Fruit fly (Drosophila melanogaster) whole organism, wandering third instar larva: Measurements from ENCODE around the gene CG9109.
A peak's percentile ranks its signal among the peaks of the same experiment; 100 is the strongest.

ENCODE experiments used
- Abd-B ChIP-seq: fragments of >200 bp; optimal IDR thresholded peaks from 2 replicates; lab custom pipeline; 2017; ENCODE audit warnings: missing biosample characterization, missing genetic modification characterization
- CG32264 ChIP-seq: fragments of 200-800 bp; sonication (Bioruptor generic); optimal IDR thresholded peaks from 2 replicates; lab custom pipeline; 2016; ENCODE audit warnings: missing biosample characterization, missing genetic modification characterization
- CG9705 ChIP-seq: fragments of 200-800 bp; sonication (Bioruptor generic); optimal IDR thresholded peaks from 2 replicates; lab custom pipeline; 2018; ENCODE audit warnings: missing biosample characterization, mild to moderate bottlenecking, missing genetic modification characterization
- CrebA ChIP-seq: fragments of 200-800 bp; sonication (Bioruptor generic); optimal IDR thresholded peaks from 2 replicates; lab custom pipeline; 2016; ENCODE audit warnings: missing biosample characterization, mild to moderate bottlenecking, missing genetic modification characterization, borderline replicate concordance
- Dfd ChIP-seq: fragments of >200 bp; optimal IDR thresholded peaks from 2 replicates; lab custom pipeline; 2017; ENCODE audit warnings: missing biosample characterization, missing genetic modification characterization
- Dif ChIP-seq: fragments of 200-275, 200-300 bp; sonication (Bioruptor generic); optimal IDR thresholded peaks from 2 replicates; lab custom pipeline; 2018; ENCODE audit warnings: missing biosample characterization, missing genetic modification characterization; ENCODE audit not compliant: partially characterized antibody
- GATAd ChIP-seq: sonication (Bioruptor generic); optimal IDR thresholded peaks from 2 replicates; lab custom pipeline; 2016; ENCODE audit warnings: missing biosample characterization, missing genetic modification characterization
- HLH106 ChIP-seq: fragments of 200-800 bp; optimal IDR thresholded peaks from 3 replicates; lab custom pipeline; 2019; ENCODE audit warnings: missing biosample characterization, mild to moderate bottlenecking, missing genetic modification characterization, moderate library complexity
- Hnf4 ChIP-seq: fragments of 200-800 bp; sonication (Bioruptor generic); optimal IDR thresholded peaks from 2 replicates; lab custom pipeline; 2016; ENCODE audit warnings: missing biosample characterization, mild to moderate bottlenecking, missing genetic modification characterization
- Hr78 ChIP-seq: fragments of >200 bp; optimal IDR thresholded peaks from 2 replicates; lab custom pipeline; 2017; ENCODE audit warnings: missing biosample characterization, missing genetic modification characterization
- Hr83 ChIP-seq: fragments of 200-300 bp; sonication (Bioruptor generic); optimal IDR thresholded peaks from 2 replicates; lab custom pipeline; 2016; ENCODE audit warnings: missing biosample characterization, mild to moderate bottlenecking, missing genetic modification characterization, moderate library complexity; ENCODE audit not compliant: poor library complexity, severe bottlenecking
- Jra ChIP-seq: sonication (Bioruptor generic); optimal IDR thresholded peaks from 2 replicates; lab custom pipeline; 2016; ENCODE audit warnings: missing biosample characterization, missing genetic modification characterization
- Mio ChIP-seq: sonication (Bioruptor generic); optimal IDR thresholded peaks from 2 replicates; lab custom pipeline; 2016; ENCODE audit warnings: missing biosample characterization, missing genetic modification characterization
- Myc ChIP-seq: fragments of >200 bp; optimal IDR thresholded peaks from 2 replicates; lab custom pipeline; 2017
- OdsH ChIP-seq: fragments of 200-800 bp; sonication (Bioruptor generic); optimal IDR thresholded peaks from 2 replicates; lab custom pipeline; 2016; ENCODE audit warnings: missing biosample characterization, mild to moderate bottlenecking, missing genetic modification characterization
- Rel ChIP-seq, 2 experiments: fragments of 200-800 bp; sonication (Bioruptor generic) in 1 of 2; optimal IDR thresholded peaks; 2 replicates in 1 of 2; 3 replicates in 1 of 2; lab custom pipeline; 2016 to 2019; ENCODE audit warnings: mild to moderate bottlenecking in 2 of 2, missing biosample characterization in 2 of 2, missing genetic modification characterization in 2 of 2, moderate library complexity in 1 of 2
- Sp1 ChIP-seq: fragments of 200-800 bp; sonication (Bioruptor generic); optimal IDR thresholded peaks from 3 replicates; lab custom pipeline; 2019; ENCODE audit warnings: missing biosample characterization, mild to moderate bottlenecking, missing genetic modification characterization, moderate library complexity
- Vsx2 ChIP-seq: fragments of 200-300, 225-300 bp; sonication (Bioruptor generic); optimal IDR thresholded peaks from 2 replicates; lab custom pipeline; 2018; ENCODE audit warnings: missing biosample characterization, missing genetic modification characterization; ENCODE audit not compliant: partially characterized antibody
- br ChIP-seq: fragments of 200-800 bp; sonication (Bioruptor generic); optimal IDR thresholded peaks from 2 replicates; lab custom pipeline; 2016; ENCODE audit warnings: missing biosample characterization, missing genetic modification characterization
- brk ChIP-seq: fragments of 200-800 bp; sonication (Bioruptor generic); optimal IDR thresholded peaks from 2 replicates; lab custom pipeline; 2016; ENCODE audit warnings: missing biosample characterization, mild to moderate bottlenecking, missing genetic modification characterization
- dmrt93B ChIP-seq: fragments of 200-800 bp; sonication (Bioruptor generic); optimal IDR thresholded peaks from 2 replicates; lab custom pipeline; 2018; ENCODE audit warnings: missing biosample characterization, mild to moderate bottlenecking, missing genetic modification characterization
- dsf ChIP-seq: sonication (Bioruptor generic); optimal IDR thresholded peaks from 2 replicates; lab custom pipeline; 2016; ENCODE audit warnings: missing biosample characterization, missing genetic modification characterization, borderline replicate concordance
- ey ChIP-seq: fragments of 200-800 bp; sonication (Bioruptor generic); optimal IDR thresholded peaks from 2 replicates; lab custom pipeline; 2016; ENCODE audit warnings: missing biosample characterization, missing genetic modification characterization
- foxo ChIP-seq, 2 experiments: fragments of 200-800 bp; sonication (Bioruptor generic); optimal IDR thresholded peaks; 2 replicates in 1 of 2; 3 replicates in 1 of 2; lab custom pipeline; 2016 to 2017; ENCODE audit warnings: missing biosample characterization in 2 of 2, missing genetic modification characterization in 2 of 2
- fru ChIP-seq: fragments of 200-800 bp; sonication (Bioruptor generic); optimal IDR thresholded peaks from 3 replicates; lab custom pipeline; 2016; ENCODE audit warnings: missing biosample characterization, mild to moderate bottlenecking, missing genetic modification characterization
- h ChIP-seq: fragments of 200-800 bp; sonication (Bioruptor generic); optimal IDR thresholded peaks from 3 replicates; lab custom pipeline; 2016; ENCODE audit warnings: missing biosample characterization, mild to moderate bottlenecking, missing genetic modification characterization
- jim ChIP-seq: fragments of 175-275, 200-325 bp; sonication (Bioruptor generic); optimal IDR thresholded peaks from 2 replicates; lab custom pipeline; 2016; ENCODE audit warnings: missing biosample characterization, mild to moderate bottlenecking, missing genetic modification characterization
- lola ChIP-seq: fragments of >200 bp; optimal IDR thresholded peaks from 2 replicates; lab custom pipeline; 2017; ENCODE audit warnings: missing biosample characterization, missing genetic modification characterization
- pan ChIP-seq: fragments of >200 bp; optimal IDR thresholded peaks from 2 replicates; lab custom pipeline; 2017
- psq ChIP-seq: fragments of 200-800 bp; sonication (Bioruptor generic); optimal IDR thresholded peaks from 3 replicates; lab custom pipeline; 2017; ENCODE audit warnings: missing biosample characterization, mild to moderate bottlenecking, missing genetic modification characterization, moderate library complexity
- rgr ChIP-seq: fragments of 200-800 bp; sonication (Bioruptor generic); optimal IDR thresholded peaks from 3 replicates; lab custom pipeline; 2016; ENCODE audit warnings: missing biosample characterization, mild to moderate bottlenecking, missing genetic modification characterization
- sage ChIP-seq: fragments of 200-800 bp; sonication (Bioruptor generic); optimal IDR thresholded peaks from 2 replicates; lab custom pipeline; 2016; ENCODE audit warnings: missing biosample characterization, mild to moderate bottlenecking, missing genetic modification characterization
- sv ChIP-seq: fragments of 200-800 bp; sonication (Bioruptor generic); optimal IDR thresholded peaks from 3 replicates; lab custom pipeline; 2016; ENCODE audit warnings: missing biosample characterization, missing genetic modification characterization
- tai ChIP-seq: sonication (Bioruptor generic); optimal IDR thresholded peaks from 2 replicates; lab custom pipeline; 2016; ENCODE audit warnings: missing biosample characterization, missing genetic modification characterization
- usp ChIP-seq: fragments of >200 bp; optimal IDR thresholded peaks from 2 replicates; lab custom pipeline; 2017; ENCODE audit warnings: missing biosample characterization, missing genetic modification characterization
- woc ChIP-seq: sonication (Bioruptor generic); optimal IDR thresholded peaks from 2 replicates; lab custom pipeline; 2016; ENCODE audit warnings: missing biosample characterization, mild to moderate bottlenecking, missing genetic modification characterization

Gene CG9109

DNA sequence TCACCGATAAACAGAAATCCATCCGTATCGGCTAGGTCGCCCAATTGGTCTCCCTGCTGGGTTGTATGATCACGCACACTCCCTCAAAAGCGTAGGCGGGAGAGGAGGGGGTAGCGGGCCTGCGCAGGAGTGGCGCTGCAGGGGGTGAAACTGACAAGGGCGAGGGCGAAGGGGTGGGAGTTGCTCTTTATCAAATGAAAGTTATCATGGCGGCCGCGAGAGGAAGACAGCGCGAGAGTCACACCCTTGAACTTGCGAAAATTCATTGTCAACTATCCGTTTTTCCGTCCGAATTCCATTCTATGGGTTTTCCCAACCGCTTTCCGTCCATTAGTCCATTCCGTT is 55.2 kb downstream of the CG9109 start:
- TF ChIP-seq Vsx2 (no peak), Dif (GFP tag; lab: Kevin White, UChicago) (peak; percentile 4), Rel (GFP tag; optimal IDR thresholded peaks at IDR 0.05; lab: Kevin White, UChicago) (no peak), Rel (tag; optimal IDR thresholded peaks at IDR 0.05; lab: Kevin White, UChicago) (no peak), dmrt93B (GFP tag; lab: Kevin White, UChicago) (peak; percentile 4)

dm6 chr2L:5978333-5979054 is 55.7 kb downstream of the CG9109 start:
- TF ChIP-seq OdsH (GFP tag; lab: Kevin White, UChicago) (peak; percentile 34), dmrt93B (GFP tag; lab: Kevin White, UChicago) (no peak), sv (no peak), CG32264 (GFP tag; lab: Kevin White, UChicago) (no peak), HLH106 (tag; lab: Kevin White, UChicago) (peak; percentile 21), Dfd (GFP tag; lab: Kevin White, UChicago) (no peak), fru (GFP tag; lab: Kevin White, UChicago) (no peak), psq (peak; percentile 23), Dif (GFP tag; lab: Kevin White, UChicago) (no peak), Mio (GFP tag; lab: Kevin White, UChicago) (peak; percentile 37), tai (GFP tag; lab: Kevin White, UChicago) (no peak), Rel (GFP tag; optimal IDR thresholded peaks at IDR 0.05; lab: Kevin White, UChicago) (peak; percentile 78), Rel (tag; optimal IDR thresholded peaks at IDR 0.05; lab: Kevin White, UChicago) (peak; percentile 72), foxo (GFP tag; optimal IDR thresholded peaks at IDR 0.05; lab: Kevin White, UChicago) (peak; percentile 18 to 24), br (GFP tag; lab: Kevin White, UChicago) (peak; percentile 50), Myc (lab: Kevin White, UChicago) (no peak), Jra (GFP tag; lab: Kevin White, UChicago) (peak; percentile 67), GATAd (GFP tag; lab: Kevin White, UChicago) (no peak), CrebA (GFP tag; lab: Kevin White, UChicago) (peak; percentile 94), Hr78 (peak; percentile 3), pan (lab: Kevin White, UChicago) (no peak), Abd-B (GFP tag; lab: Kevin White, UChicago) (no peak), h (GFP tag; lab: Kevin White, UChicago) (peak; percentile 79), lola (GFP tag; lab: Kevin White, UChicago) (no peak), ey (GFP tag; lab: Kevin White, UChicago) (no peak), brk (GFP tag; lab: Kevin White, UChicago) (peak; percentile 70), CG9705 (GFP tag; lab: Kevin White, UChicago) (no peak), jim (GFP tag; lab: Kevin White, UChicago) (no peak), Hnf4 (GFP tag; lab: Kevin White, UChicago) (peak; percentile 53), usp (no peak), sage (GFP tag; lab: Kevin White, UChicago) (no peak), dsf (GFP tag; lab: Kevin White, UChicago) (no peak), Sp1 (GFP tag; lab: Kevin White, UChicago) (peak; percentile 7), Hr83 (GFP tag; lab: Kevin White, UChicago) (peak; percentile 70), rgr (GFP tag; lab: Kevin White, UChicago) (peak; percentile 38), woc (GFP tag; lab: Kevin White, UChicago) (peak; percentile 37)
- TF ChIP-seq, all 38 proteins: peak for 17

dm6 chr2L:5977729-5978078 is 56.5 kb downstream of the CG9109 start:
- TF ChIP-seq Jra (GFP tag; lab: Kevin White, UChicago) (peak; percentile 33), OdsH (GFP tag; lab: Kevin White, UChicago) (no peak)
